Fruit fly (Drosophila melanogaster) whole organism, adult: Measurements from ENCODE around the gene CG9663.

Source experiments
- CG11617 ChIP-seq: fragments of 200-800 bp; sonication (Bioruptor generic); optimal IDR thresholded peaks from 2 replicates; lab custom pipeline; 2017; ENCODE audit warnings: mild to moderate bottlenecking, missing biosample characterization, missing genetic modification reagents, missing genetic modification characterization
- CG12768 ChIP-seq: fragments of 200-800 bp; sonication (Bioruptor generic); optimal IDR thresholded peaks from 2 replicates; lab custom pipeline; 2017; ENCODE audit warnings: missing biosample characterization, missing genetic modification characterization, mild to moderate bottlenecking, moderate library complexity, missing genetic modification reagents
- CG14711 ChIP-seq: fragments of 200-800 bp; sonication (Bioruptor generic); optimal IDR thresholded peaks from 2 replicates; lab custom pipeline; 2018; ENCODE audit warnings: missing biosample characterization, mild to moderate bottlenecking, missing genetic modification characterization, moderate library complexity
- CG1620 ChIP-seq: fragments of 200-800 bp; sonication (Bioruptor generic); optimal IDR thresholded peaks from 2 replicates; lab custom pipeline; 2016; ENCODE audit warnings: missing biosample characterization, missing genetic modification characterization
- CG33017 ChIP-seq: fragments of 200-800 bp; sonication (Bioruptor generic); optimal IDR thresholded peaks from 2 replicates; lab custom pipeline; 2018; ENCODE audit warnings: missing biosample characterization, mild to moderate bottlenecking, missing genetic modification characterization, moderate library complexity
- CG5204 ChIP-seq: fragments of 200-800 bp; sonication (Bioruptor generic); optimal IDR thresholded peaks from 2 replicates; lab custom pipeline; 2016; ENCODE audit warnings: missing biosample characterization, missing genetic modification characterization
- CG7045 ChIP-seq: fragments of 200-800 bp; sonication (Bioruptor generic); optimal IDR thresholded peaks from 2 replicates; lab custom pipeline; 2017; ENCODE audit warnings: missing biosample characterization, mild to moderate bottlenecking, missing genetic modification characterization
- CG7101 ChIP-seq: fragments of 200-800 bp; sonication (Bioruptor generic); optimal IDR thresholded peaks from 2 replicates; lab custom pipeline; 2018; ENCODE audit warnings: missing biosample characterization, mild to moderate bottlenecking, missing genetic modification characterization, moderate library complexity
- Clk ChIP-seq: fragments of 200-800 bp; sonication (Bioruptor generic); optimal IDR thresholded peaks from 2 replicates; lab custom pipeline; 2017; ENCODE audit warnings: missing biosample characterization, missing genetic modification characterization
- Crg-1 ChIP-seq: fragments of 200-800 bp; sonication (Bioruptor generic); optimal IDR thresholded peaks from 2 replicates; lab custom pipeline; 2016; ENCODE audit warnings: missing biosample characterization, missing genetic modification characterization
- Hr96 ChIP-seq: fragments of 200-800 bp; sonication (Bioruptor generic); optimal IDR thresholded peaks from 2 replicates; lab custom pipeline; 2016; ENCODE audit warnings: missing biosample characterization, missing genetic modification characterization
- Mnt ChIP-seq: fragments of 200-800 bp; sonication (Bioruptor generic); optimal IDR thresholded peaks from 2 replicates; lab custom pipeline; 2016; ENCODE audit warnings: missing biosample characterization, mild to moderate bottlenecking, missing genetic modification characterization
- bab1 ChIP-seq: fragments of 200-800 bp; sonication (Bioruptor generic); optimal IDR thresholded peaks from 3 replicates; lab custom pipeline; 2019; ENCODE audit warnings: missing biosample characterization, mild to moderate bottlenecking, missing genetic modification characterization, moderate library complexity
- cic ChIP-seq: fragments of 200-800 bp; sonication (Bioruptor generic); optimal IDR thresholded peaks from 2 replicates; lab custom pipeline; 2017; ENCODE audit warnings: missing biosample characterization, mild to moderate bottlenecking, missing genetic modification characterization, moderate library complexity
- cnc ChIP-seq, 2 experiments: fragments of >200 bp; optimal IDR thresholded peaks; 2 replicates each; lab custom pipeline; 2017
- kay ChIP-seq: fragments of 200-800 bp; sonication (Bioruptor generic); peaks from one replicate; lab custom pipeline; 2016; ENCODE audit warnings: missing biosample characterization, missing genetic modification characterization, borderline replicate concordance
- ovo ChIP-seq: fragments of 200-800 bp; sonication (Bioruptor generic); optimal IDR thresholded peaks from 2 replicates; lab custom pipeline; 2016; ENCODE audit warnings: missing biosample characterization, missing genetic modification characterization
- pad ChIP-seq: fragments of 200-800 bp; sonication (Bioruptor generic); optimal IDR thresholded peaks from 3 replicates; lab custom pipeline; 2017; ENCODE audit warnings: missing biosample characterization, missing genetic modification characterization, mild to moderate bottlenecking, moderate library complexity, missing genetic modification reagents
- tj ChIP-seq: fragments of 200-800 bp; sonication (Bioruptor generic); optimal IDR thresholded peaks from 3 replicates; lab custom pipeline; 2017; ENCODE audit warnings: missing biosample characterization, mild to moderate bottlenecking, missing genetic modification characterization, moderate library complexity
- toe ChIP-seq: fragments of 200-800 bp; sonication (Bioruptor generic); optimal IDR thresholded peaks from 2 replicates; lab custom pipeline; 2016; ENCODE audit warnings: missing biosample characterization, missing genetic modification characterization

CG9663 gene

dm6 chr2L:3330628-3331027, 27.7 kb upstream of the CG9663 start, which contains the start of gene CG3285:
Gene CG3285, plus strand, starts transcription at chr2L:3330928.
- no peak for TF ChIP-seq CG7045
- no peak for TF ChIP-seq cic (GFP tag; lab: Kevin White, UChicago)
- TF ChIP-seq pad (GFP tag; lab: Kevin White, UChicago): no peak
- TF ChIP-seq CG11617 (GFP tag; lab: Kevin White, UChicago): no peak
- TF ChIP-seq bab1 (GFP tag; lab: Kevin White, UChicago): no peak
- TF ChIP-seq CG12768 (GFP tag; lab: Kevin White, UChicago): no peak
- no peak for TF ChIP-seq CG7101 (tag; lab: Kevin White, UChicago)
- no peak for TF ChIP-seq Mnt (GFP tag; lab: Kevin White, UChicago)
- TF ChIP-seq Crg-1: no peak
- TF ChIP-seq cnc (optimal IDR thresholded peaks at IDR 0.05; lab: Kevin White, UChicago): no peak
- no peak for TF ChIP-seq CG33017 (tag; lab: Kevin White, UChicago)
- TF ChIP-seq tj (GFP tag; lab: Kevin White, UChicago): no peak
- no peak for TF ChIP-seq CG1620 (GFP tag; lab: Kevin White, UChicago)
- TF ChIP-seq CG5204 (GFP tag; lab: Kevin White, UChicago): no peak
- no peak for TF ChIP-seq Hr96 (GFP tag; lab: Kevin White, UChicago)
- TF ChIP-seq Clk: no peak
- TF ChIP-seq ovo (GFP tag; lab: Kevin White, UChicago): no peak

DNA sequence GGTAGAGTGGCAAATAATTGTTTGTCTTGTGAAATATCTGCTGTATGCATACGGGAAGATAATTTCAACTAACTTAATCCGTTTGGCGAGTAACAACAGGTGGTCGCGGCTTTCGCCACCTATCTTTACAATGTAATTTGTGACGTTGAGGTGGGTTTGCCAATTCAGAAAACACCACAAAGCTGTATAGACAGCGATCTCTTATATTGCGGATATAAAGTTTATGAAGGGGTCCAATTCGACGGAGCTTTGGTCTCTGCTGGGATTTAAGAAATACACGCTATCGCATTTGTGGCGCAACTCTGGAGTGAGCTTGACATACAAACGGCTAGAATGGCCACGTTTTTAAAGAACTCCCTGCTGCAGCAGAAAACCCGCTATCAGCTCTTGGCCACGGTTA, 24.7 kb upstream of the CG9663 start, which contains the start of gene CG33282:
Gene CG33282, plus strand, starts transcription at position 301 of the 400 bp plus-strand sequence.
- peak; percentile 31 for TF ChIP-seq CG33017 (tag; lab: Kevin White, UChicago)
- TF ChIP-seq CG5204 (GFP tag; lab: Kevin White, UChicago): no peak

DNA sequence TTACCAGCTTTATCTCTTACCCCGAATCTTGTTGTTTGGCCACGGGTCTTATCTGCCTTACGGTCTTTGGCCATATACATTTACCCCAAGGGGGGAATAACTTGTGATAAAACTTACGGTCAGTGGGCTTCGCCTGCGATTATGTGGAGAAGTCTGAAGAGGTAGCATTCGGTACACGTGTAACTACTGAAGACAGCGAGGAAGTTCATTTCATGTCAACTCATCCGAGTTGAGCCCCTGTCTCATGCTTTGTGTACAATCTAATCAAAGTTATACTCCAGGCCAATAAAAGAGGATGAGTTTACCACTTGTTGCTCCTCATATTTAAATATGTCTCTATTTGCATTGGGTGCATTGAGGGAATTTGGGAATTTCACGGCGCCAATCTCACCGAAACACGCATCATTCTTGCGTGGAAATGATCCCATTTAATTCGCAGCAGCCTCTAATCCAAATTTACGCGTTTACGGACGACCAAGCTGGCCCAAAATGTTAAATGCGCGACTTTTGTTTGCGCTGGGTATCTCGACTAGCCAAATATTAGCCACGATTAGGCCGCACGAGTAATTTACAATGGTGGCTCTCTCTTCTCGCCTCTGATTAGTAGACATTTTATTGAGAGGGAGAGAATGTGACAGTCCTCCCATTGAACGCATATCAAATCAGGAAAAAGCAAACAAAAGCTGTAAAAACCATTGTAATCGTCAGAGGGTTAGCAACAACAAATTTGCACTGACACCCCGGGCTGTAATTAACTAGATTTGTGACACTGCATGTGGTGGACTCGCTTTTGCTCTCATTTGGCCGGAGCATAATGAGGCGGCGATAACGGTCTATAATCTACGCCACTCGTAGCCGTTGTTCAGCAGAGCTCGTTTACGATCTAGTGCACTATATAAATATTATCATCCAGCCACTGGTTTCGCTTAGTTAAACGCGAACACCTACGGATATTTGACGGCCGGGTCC, 20.7 kb upstream of the CG9663 start, which contains the start of gene CG33281:
Gene CG33281, plus strand, starts transcription at position 919 of the 969 bp plus-strand sequence.
- TF ChIP-seq CG14711 (tag; lab: Kevin White, UChicago): no peak
- no peak for TF ChIP-seq toe (GFP tag; lab: Kevin White, UChicago)
- TF ChIP-seq Crg-1: no peak
- no peak for TF ChIP-seq CG33017 (tag; lab: Kevin White, UChicago)
- TF ChIP-seq cic (GFP tag; lab: Kevin White, UChicago): peak; percentile 54
- TF ChIP-seq pad (GFP tag; lab: Kevin White, UChicago): peak; percentile 33
- TF ChIP-seq kay (GFP tag; lab: Kevin White, UChicago): no peak
- peak; percentile 43 for TF ChIP-seq CG12768 (GFP tag; lab: Kevin White, UChicago)
- peak; percentile 21 for TF ChIP-seq CG11617 (GFP tag; lab: Kevin White, UChicago)
- TF ChIP-seq Mnt (GFP tag; lab: Kevin White, UChicago): no peak
- no peak for TF ChIP-seq tj (GFP tag; lab: Kevin White, UChicago)

DNA sequence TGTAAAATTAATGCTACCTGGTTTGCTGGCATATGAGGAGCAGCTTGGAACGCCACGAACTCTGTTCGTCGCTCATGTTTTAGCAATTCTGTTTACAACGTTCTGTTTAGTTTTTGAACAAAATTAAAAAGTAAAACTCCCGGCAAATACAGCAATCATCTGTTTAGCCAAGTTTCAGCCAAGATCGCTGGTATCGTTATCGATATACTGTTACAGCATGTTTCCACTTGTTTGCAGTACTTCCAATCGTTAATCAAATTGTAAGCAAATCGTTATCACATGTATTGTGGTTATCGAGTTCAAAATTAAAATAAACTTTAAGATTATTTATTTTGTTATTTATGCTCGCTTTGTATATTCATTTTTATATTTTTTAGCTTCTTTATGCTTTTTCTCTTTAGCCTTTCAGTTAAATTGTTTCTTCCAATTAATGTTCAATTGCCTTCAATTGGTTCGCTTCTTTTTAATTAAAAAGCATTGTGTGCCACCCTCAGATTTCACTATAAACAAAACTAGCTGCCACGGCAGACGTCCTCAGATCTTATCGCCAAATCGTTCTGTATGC, 16.9 kb upstream of the CG9663 start, which contains the start of the genes Fign and CG8837:
Gene Fign, minus strand, starts transcription at position 142 of the 565 bp plus-strand sequence.
Gene CG8837, plus strand, starts transcription at position 515 of the 565 bp plus-strand sequence.
- TF ChIP-seq ovo (GFP tag; lab: Kevin White, UChicago): no peak

DNA sequence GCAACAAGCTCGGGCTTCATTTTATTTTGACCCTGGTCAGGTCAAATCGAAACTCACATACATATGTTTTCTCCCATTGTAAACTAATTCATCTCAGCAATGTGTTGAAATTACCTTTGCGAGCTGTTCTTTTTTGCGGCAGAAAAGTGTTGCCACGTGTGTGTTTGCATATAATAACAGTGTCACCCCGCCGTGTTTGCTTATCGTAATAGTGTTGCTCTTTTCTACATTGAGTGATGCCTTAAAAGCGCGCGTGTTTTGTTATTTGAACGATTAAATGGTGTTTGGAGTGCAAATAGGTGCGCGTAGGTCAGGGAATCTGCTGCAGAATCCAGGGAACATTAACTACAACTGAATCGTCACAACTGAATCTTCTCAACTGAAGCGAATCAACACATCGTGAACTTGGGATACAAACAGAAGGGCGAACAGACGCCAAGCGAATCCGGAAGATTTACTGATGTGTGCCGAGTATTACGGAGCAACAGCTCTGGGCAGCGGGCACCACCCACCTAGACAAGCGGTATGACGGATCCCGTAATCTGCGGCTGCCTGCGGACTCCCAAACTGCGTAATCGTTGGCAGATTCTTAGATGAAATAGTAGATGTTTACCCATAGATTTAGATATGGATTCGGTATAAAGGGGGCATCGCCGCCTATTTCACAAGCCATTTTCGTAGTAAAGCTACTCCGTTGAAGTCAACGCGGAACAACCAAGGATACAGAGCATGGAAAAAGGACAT, 5.8 kb upstream of the CG9663 start, which contains the start of gene CG15406:
Gene CG15406, plus strand, starts transcription at position 694 of the 744 bp plus-strand sequence.
- peak; percentile 58 for TF ChIP-seq cic (GFP tag; lab: Kevin White, UChicago)
- no peak for TF ChIP-seq pad (GFP tag; lab: Kevin White, UChicago)
- no peak for TF ChIP-seq CG1620 (GFP tag; lab: Kevin White, UChicago)
- TF ChIP-seq CG11617 (GFP tag; lab: Kevin White, UChicago): no peak
- TF ChIP-seq CG33017 (tag; lab: Kevin White, UChicago): no peak
- TF ChIP-seq Hr96 (GFP tag; lab: Kevin White, UChicago): no peak
- no peak for TF ChIP-seq CG14711 (tag; lab: Kevin White, UChicago)
- peak; percentile 61 for TF ChIP-seq kay (GFP tag; lab: Kevin White, UChicago)
- no peak for TF ChIP-seq CG5204 (GFP tag; lab: Kevin White, UChicago)

dm6 chr2L:3307189-3307588, 4.3 kb upstream of the CG9663 start:
- TF ChIP-seq kay (GFP tag; lab: Kevin White, UChicago): peak; percentile 3
- TF ChIP-seq CG14711 (tag; lab: Kevin White, UChicago): no peak
